Worm (Caenorhabditis elegans) whole organism, early embryonic: Measurements from ENCODE around the gene T04C12.8.

ENCODE experiments used
- ama-1 ChIP-seq: fragments of 150-350 bp; optimal IDR thresholded peaks from 2 replicates; lab custom pipeline; 2014
- ceh-13 ChIP-seq: fragments of 200-800 bp; sonication (Bioruptor generic); optimal IDR thresholded peaks from 2 replicates; lab custom pipeline; 2018; ENCODE audit warnings: mild to moderate bottlenecking, missing genetic modification characterization, missing compliant biosample characterization
- ceh-36 ChIP-seq: sonication (generic microtip); optimal IDR thresholded peaks from 2 replicates; lab custom pipeline; 2016; ENCODE audit warnings: missing genetic modification characterization, inconsistent platforms, missing compliant biosample characterization
- ets-7 ChIP-seq: sonication (generic microtip); optimal IDR thresholded peaks from 2 replicates; lab custom pipeline; 2016; ENCODE audit warnings: missing genotype, missing genetic modification characterization, missing compliant biosample characterization
- flt-1 ChIP-seq: fragments of 200-800 bp; sonication (Bioruptor generic); IDR thresholded peaks from 2 replicates; pipeline ENCODE4 v1.3.6; 2022; ENCODE audit warnings: missing genetic modification characterization, missing compliant biosample characterization
- hmbx-1 ChIP-seq: sonication (generic microtip); optimal IDR thresholded peaks from 2 replicates; lab custom pipeline; 2016; ENCODE audit warnings: mild to moderate bottlenecking, missing genetic modification characterization, missing compliant biosample characterization
- hmg-4 ChIP-seq: fragments of 200-800 bp; sonication (Bioruptor generic); optimal IDR thresholded peaks from 2 replicates; lab custom pipeline; 2018; ENCODE audit warnings: mild to moderate bottlenecking, missing genetic modification characterization, missing compliant biosample characterization
- pes-1 ChIP-seq: fragments of 200-800 bp; sonication (Bioruptor generic); IDR thresholded peaks from 2 replicates; pipeline ENCODE4 v1.3.6; 2022; ENCODE audit warnings: missing genetic modification reagents, missing genetic modification characterization, missing compliant biosample characterization
- scrt-1 ChIP-seq: fragments of 200-800 bp; sonication (Bioruptor generic); IDR thresholded peaks from 2 replicates; pipeline ENCODE4 v1.3.6; 2022; ENCODE audit warnings: missing genetic modification characterization, missing compliant biosample characterization
- tbx-11 ChIP-seq: fragments of 200-800 bp; sonication (Bioruptor generic); IDR thresholded peaks from 2 replicates; pipeline ENCODE4 v1.3.6; 2022; ENCODE audit warnings: missing genetic modification characterization, missing compliant biosample characterization
- tbx-37 ChIP-seq: fragments of 200-800 bp; sonication (Bioruptor generic); conservative IDR thresholded peaks from 2 replicates; pipeline ENCODE4 v1.3.6; 2022; ENCODE audit warnings: missing genetic modification reagents, missing genetic modification characterization, missing compliant biosample characterization
- tra-4 ChIP-seq: sonication (generic microtip); optimal IDR thresholded peaks from 2 replicates; lab custom pipeline; 2017; ENCODE audit warnings: missing genetic modification characterization, missing compliant biosample characterization

- TF ChIP-seq tra-4 (tag; lab: Kevin White, UChicago) (no peak), pes-1 (GFP tag; lab: Robert Waterston, UW) (no peak), ama-1 (lab: Kevin White, UChicago) (no peak), flt-1 (no peak), tbx-37 (no peak), ceh-36 (no peak), ceh-13 (GFP tag; lab: Kevin White, UChicago) (no peak), hmbx-1 (no peak), hmg-4 (GFP tag; lab: Kevin White, UChicago) (no peak), tbx-11 (GFP tag; lab: Robert Waterston, UW) (no peak), ets-7 (no peak), scrt-1 (GFP tag; lab: Robert Waterston, UW) (no peak)
Measured at ce11 chrV:11095873-11096272, 26.7 kb upstream of the T04C12.8 start, which contains the start of gene Y42A5A.3.
